Worm (Caenorhabditis elegans): ENCODE measurements around the gene iff-1.

Gene iff-1

ce11 chrIII:9720191-9720590 is 26.8 kb downstream of the iff-1 start, which contains the start of gene ncx-7:
Gene ncx-7 (minus strand): TSS chrIII:9720291.
- TF ChIP-seq dao-5 (tag; optimal IDR thresholded peaks at IDR 0.05) (no peak), him-1 (tag; optimal IDR thresholded peaks at IDR 0.05) (no peak), W03F9.2 (tag; optimal IDR thresholded peaks at IDR 0.05) (no peak)

ce11 chrIII:9717243-9717642 is 29.8 kb downstream of the iff-1 start:
- TF ChIP-seq dao-5 (tag; optimal IDR thresholded peaks at IDR 0.05) (peak; percentile 32), W03F9.2 (tag; optimal IDR thresholded peaks at IDR 0.05) (peak; percentile 32), him-1 (tag; optimal IDR thresholded peaks at IDR 0.05) (no peak)

- TF ChIP-seq him-1 (tag; optimal IDR thresholded peaks at IDR 0.05), result no peak
Observed at ce11 chrIII:9714731-9715130, 32.3 kb downstream of the iff-1 start.

ce11 chrIII:9713862-9714261 is 33.1 kb downstream of the iff-1 start, which contains the start of gene ncx-6:
Gene ncx-6 (minus strand): TSS chrIII:9713949.
- TF ChIP-seq W03F9.2 (tag; optimal IDR thresholded peaks at IDR 0.05) (no peak), him-1 (tag; optimal IDR thresholded peaks at IDR 0.05) (no peak), dao-5 (tag; optimal IDR thresholded peaks at IDR 0.05) (no peak)

- no peak for TF ChIP-seq dao-5 (tag; optimal IDR thresholded peaks at IDR 0.05)
- TF ChIP-seq him-1 (tag; optimal IDR thresholded peaks at IDR 0.05), result no peak
- TF ChIP-seq W03F9.2 (tag; optimal IDR thresholded peaks at IDR 0.05), result no peak
Observed at ce11 chrIII:9713182-9713581, 33.8 kb downstream of the iff-1 start.

- TF ChIP-seq W03F9.2 (tag; optimal IDR thresholded peaks at IDR 0.05) (no peak), him-1 (tag; optimal IDR thresholded peaks at IDR 0.05) (no peak), dao-5 (tag; optimal IDR thresholded peaks at IDR 0.05) (no peak)
Observed at ce11 chrIII:9711163-9711562, 35.8 kb downstream of the iff-1 start.

ce11 chrIII:9705157-9705905 is 41.7 kb downstream of the iff-1 start:
- TF ChIP-seq dao-5 (tag; optimal IDR thresholded peaks at IDR 0.05) (no peak), W03F9.2 (tag; optimal IDR thresholded peaks at IDR 0.05) (no peak), him-1 (tag; optimal IDR thresholded peaks at IDR 0.05) (no peak)

- no peak for TF ChIP-seq him-1 (tag; optimal IDR thresholded peaks at IDR 0.05)
- TF ChIP-seq dao-5 (tag; optimal IDR thresholded peaks at IDR 0.05), result no peak
- TF ChIP-seq W03F9.2 (tag; optimal IDR thresholded peaks at IDR 0.05), result no peak
Observed at ce11 chrIII:9704606-9704938, 42.4 kb downstream of the iff-1 start.

ce11 chrIII:9703747-9704605 is 43.0 kb downstream of the iff-1 start:
- TF ChIP-seq W03F9.2 (tag; optimal IDR thresholded peaks at IDR 0.05) (no peak), dao-5 (tag; optimal IDR thresholded peaks at IDR 0.05) (peak; percentile 45)

- TF ChIP-seq him-1 (tag; optimal IDR thresholded peaks at IDR 0.05) (no peak), W03F9.2 (tag; optimal IDR thresholded peaks at IDR 0.05) (no peak), dao-5 (tag; optimal IDR thresholded peaks at IDR 0.05) (no peak)
Observed at ce11 chrIII:9702665-9703252, 44.2 kb downstream of the iff-1 start.

- TF ChIP-seq dao-5 (tag; optimal IDR thresholded peaks at IDR 0.05) (no peak), him-1 (tag; optimal IDR thresholded peaks at IDR 0.05) (no peak), W03F9.2 (tag; optimal IDR thresholded peaks at IDR 0.05) (no peak)
Observed at ce11 chrIII:9701798-9702197, 45.2 kb downstream of the iff-1 start.

ce11 chrIII:9700114-9700690 is 46.8 kb downstream of the iff-1 start:
- TF ChIP-seq him-1 (tag; optimal IDR thresholded peaks at IDR 0.05) (no peak), W03F9.2 (tag; optimal IDR thresholded peaks at IDR 0.05) (no peak), dao-5 (tag; optimal IDR thresholded peaks at IDR 0.05) (no peak)

ce11 chrIII:9699576-9699975 is 47.4 kb downstream of the iff-1 start, which contains the start of gene tlk-1:
Gene tlk-1 (plus strand): TSS chrIII:9699876.
- no peak for TF ChIP-seq W03F9.2 (tag; optimal IDR thresholded peaks at IDR 0.05)
- TF ChIP-seq him-1 (tag; optimal IDR thresholded peaks at IDR 0.05), result no peak
- TF ChIP-seq dao-5 (tag; optimal IDR thresholded peaks at IDR 0.05), result no peak
